Fruit fly (Drosophila melanogaster) Kc167 (cell line): Measurements from ENCODE around the gene shps.

Experiments used
- Myc ChIP-seq: fragments of >200 bp; optimal IDR thresholded peaks from 2 replicates; lab custom pipeline; 2017; ENCODE audit warnings: missing external identifiers
- Sin3A ChIP-seq: fragments of >200 bp; optimal IDR thresholded peaks from 2 replicates; lab custom pipeline; 2018; ENCODE audit warnings: missing external identifiers
- h ChIP-seq: fragments of >200 bp; optimal IDR thresholded peaks from 3 replicates; lab custom pipeline; 2018; ENCODE audit warnings: missing external identifiers
- insv ChIP-seq: fragments of >200 bp; optimal IDR thresholded peaks from 3 replicates; lab custom pipeline; 2018; ENCODE audit warnings: missing external identifiers
- psq ChIP-seq: fragments of >200 bp; optimal IDR thresholded peaks from 2 replicates; lab custom pipeline; 2017; ENCODE audit warnings: missing external identifiers
- ttk ChIP-seq: sonication (Bioruptor generic); optimal IDR thresholded peaks from 2 replicates; lab custom pipeline; 2017; ENCODE audit warnings: missing external identifiers

DNA sequence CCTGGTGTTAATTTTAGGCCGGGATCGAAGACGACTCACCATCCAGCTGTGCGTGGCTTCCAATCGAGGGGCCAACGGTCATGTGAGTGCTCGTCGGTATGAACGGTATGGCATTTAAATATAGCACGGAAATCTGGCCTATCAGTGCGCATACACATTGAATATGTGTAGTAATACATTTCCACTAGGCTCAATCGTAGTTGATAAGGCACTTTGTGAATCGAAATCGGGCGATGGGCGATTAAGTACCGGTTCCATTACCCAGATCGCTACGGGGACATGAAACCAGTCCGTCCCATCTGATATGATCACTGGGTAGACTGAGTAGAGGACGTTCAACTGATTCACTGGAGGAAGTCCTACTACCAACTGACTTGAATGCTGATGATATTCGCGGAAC lies 6.1 kb downstream of the shps start:
- TF ChIP-seq psq (lab: Kevin White, UChicago): no peak
- TF ChIP-seq insv: no peak
- no peak for TF ChIP-seq Myc (lab: Kevin White, UChicago)
- no peak for TF ChIP-seq h
- TF ChIP-seq ttk (lab: Kevin White, UChicago): no peak
- no peak for TF ChIP-seq Sin3A
